Worm (Caenorhabditis elegans) whole organism, L4/young adult: ENCODE data around the gene ZK177.12.

Experiments used
- dao-5 ChIP-seq: sonication (generic microtip); optimal IDR thresholded peaks from 2 replicates; lab custom pipeline; 2016; ENCODE audit warnings: missing genotype, missing genetic modification characterization, moderate library complexity, missing compliant biosample characterization
- him-1 ChIP-seq: sonication (generic microtip); optimal IDR thresholded peaks from 2 replicates; lab custom pipeline; 2016; ENCODE audit warnings: missing genotype, missing genetic modification reagents, missing genetic modification characterization, missing compliant biosample characterization

ce11 chrII:5554317-5554716, 32.8 kb downstream of the ZK177.12 start, which contains the start of gene ins-12:
- TF ChIP-seq him-1 (tag; lab: Kevin White, UChicago) (no peak), dao-5 (tag; lab: Kevin White, UChicago) (no peak)
